Fruit fly (Drosophila melanogaster): Measurements from ENCODE around the gene CtsB.

DNA sequence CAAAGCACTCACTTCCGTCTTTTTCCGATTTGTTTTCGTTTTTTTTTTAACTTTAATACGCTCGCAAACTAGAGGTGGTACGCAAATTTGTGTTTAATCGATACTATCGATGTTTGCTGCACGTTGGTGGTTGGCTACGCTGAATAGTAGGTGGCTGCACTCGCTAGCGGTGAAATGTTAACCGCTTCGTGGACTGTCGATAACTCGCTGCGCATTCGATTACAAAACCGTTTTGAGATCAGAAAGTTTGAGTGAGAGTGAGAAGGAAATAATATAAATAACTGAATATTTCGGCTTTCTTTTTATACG lies 45.8 kb downstream of the CtsB start, which contains the start of gene g:
- no peak for TF ChIP-seq da (GFP tag; optimal IDR thresholded peaks at IDR 0.05)
- TF ChIP-seq vvl (GFP tag; IDR thresholded peaks at IDR 0.05), result no peak
- TF ChIP-seq CG18476 (GFP tag; optimal IDR thresholded peaks at IDR 0.05), result no peak
- no peak for TF ChIP-seq CG10274 (GFP tag; optimal IDR thresholded peaks at IDR 0.05)
- TF ChIP-seq gcm2 (GFP tag; optimal IDR thresholded peaks at IDR 0.05), result no peak
- TF ChIP-seq CG12391 (tag; optimal IDR thresholded peaks at IDR 0.05), result no peak
- no peak for TF ChIP-seq sug (tag; optimal IDR thresholded peaks at IDR 0.05)
- no peak for TF ChIP-seq Asciz (GFP tag; optimal IDR thresholded peaks at IDR 0.05)
- TF ChIP-seq CG4328 (GFP tag; optimal IDR thresholded peaks at IDR 0.05), result no peak
- TF ChIP-seq Camta (GFP tag; optimal IDR thresholded peaks at IDR 0.05), result no peak
